Worm (Caenorhabditis elegans) whole organism, L2 larva: ENCODE measurements around the gene col-90.

Experiments
- alr-1 ChIP-seq: fragments of 150-350 bp; optimal IDR thresholded peaks from 2 replicates; lab custom pipeline; 2014; ENCODE audit warnings: missing biosample characterization, missing genetic modification characterization
- aly-2 ChIP-seq: fragments of 150-350 bp; optimal IDR thresholded peaks from 2 replicates; lab custom pipeline; 2014; ENCODE audit warnings: missing biosample characterization, missing genetic modification characterization
- ama-1 ChIP-seq: fragments of 150-350 bp; optimal IDR thresholded peaks from 2 replicates; lab custom pipeline; 2018; ENCODE audit warnings: inconsistent platforms
- ceh-16 ChIP-seq: fragments of 150-350 bp; optimal IDR thresholded peaks from 2 replicates; lab custom pipeline; 2014; ENCODE audit warnings: missing biosample characterization, missing genetic modification characterization
- lsy-2 ChIP-seq, 2 experiments: fragments of 150-350 bp in 1 of 2; sonication (generic microtip) in 1 of 2; optimal IDR thresholded peaks; 2 replicates each; lab custom pipeline; 2014 to 2017; ENCODE audit warnings: missing biosample characterization in 2 of 2, missing genetic modification characterization in 2 of 2
- nhr-12 ChIP-seq: fragments of 150-350 bp; optimal IDR thresholded peaks from 2 replicates; lab custom pipeline; 2014; ENCODE audit warnings: missing biosample characterization, missing genetic modification characterization
- nhr-6 ChIP-seq: fragments of 150-350 bp; optimal IDR thresholded peaks from 2 replicates; lab custom pipeline; 2014; ENCODE audit warnings: missing biosample characterization, missing genetic modification characterization
- skn-1 ChIP-seq: sonication (generic microtip); optimal IDR thresholded peaks from 2 replicates; lab custom pipeline; 2017; ENCODE audit warnings: missing biosample characterization, missing genetic modification characterization
- snpc-4 ChIP-seq: fragments of 150-350 bp; optimal IDR thresholded peaks from 2 replicates; lab custom pipeline; 2014; ENCODE audit warnings: missing biosample characterization, missing genetic modification characterization
- unc-62 ChIP-seq: fragments of 150-350 bp; optimal IDR thresholded peaks from 2 replicates; lab custom pipeline; 2014; ENCODE audit warnings: missing biosample characterization, missing genetic modification reagents, missing genetic modification characterization
- zag-1 ChIP-seq: fragments of 150-350 bp; optimal IDR thresholded peaks from 2 replicates; lab custom pipeline; 2014; ENCODE audit warnings: missing biosample characterization, missing genetic modification characterization

ce11 chrIII:7977224-7977623 lies 28.6 kb downstream of the col-90 start:
- TF ChIP-seq aly-2 (tag; lab: Kevin White, UChicago) (no peak), nhr-6 (no peak), lsy-2 (tag; optimal IDR thresholded peaks at IDR 0.05; lab: Kevin White, UChicago) (no peak), unc-62 (GFP tag; lab: Kevin White, UChicago) (no peak), ama-1 (lab: Kevin White, UChicago) (peak; percentile 24), ceh-16 (tag; lab: Kevin White, UChicago) (no peak), snpc-4 (tag; lab: Kevin White, UChicago) (no peak), skn-1 (tag; lab: Kevin White, UChicago) (no peak), nhr-12 (no peak), alr-1 (tag; lab: Kevin White, UChicago) (no peak), zag-1 (tag; lab: Kevin White, UChicago) (no peak)
